Fruit fly (Drosophila melanogaster): ENCODE data around the gene TotF.

The TotF gene

dm6 chr2L:19884444-19884843, 27.7 kb downstream of the TotF start (continued):
- TF ChIP-seq CG13624 (GFP tag; optimal IDR thresholded peaks at IDR 0.05) (no peak), maf-S (GFP tag; optimal IDR thresholded peaks at IDR 0.05) (no peak), bab2 (GFP tag; optimal IDR thresholded peaks at IDR 0.05) (peak; percentile 10), CG2199 (GFP tag; IDR thresholded peaks at IDR 0.05) (no peak), CG12155 (GFP tag; optimal IDR thresholded peaks at IDR 0.05) (no peak), chif (GFP tag; optimal IDR thresholded peaks at IDR 0.05) (peak; percentile 14 to 22), CG8765 (GFP tag; IDR thresholded peaks at IDR 0.05) (no peak), Neu2 (GFP tag; optimal IDR thresholded peaks at IDR 0.05; ENCODE audit: borderline replicate concordance) (no peak), ATbp (GFP tag; optimal IDR thresholded peaks at IDR 0.05) (peak; percentile 45), disco-r (GFP tag; optimal IDR thresholded peaks at IDR 0.05) (no peak), CG12769 (tag; optimal IDR thresholded peaks at IDR 0.05) (no peak), bigmax (GFP tag; optimal IDR thresholded peaks at IDR 0.05) (no peak), slp2 (GFP tag; optimal IDR thresholded peaks at IDR 0.05) (no peak), CG10321 (GFP tag; IDR thresholded peaks at IDR 0.05) (no peak), dmrt99B (tag; optimal IDR thresholded peaks at IDR 0.05) (peak; percentile 62), E2f1 (GFP tag; IDR thresholded peaks at IDR 0.05) (peak; percentile 29; the same call in 1 of the 2 replicates), kni (GFP tag; optimal IDR thresholded peaks at IDR 0.05) (no peak), Max (GFP tag; optimal IDR thresholded peaks at IDR 0.05) (no peak), tll (GFP tag; optimal IDR thresholded peaks at IDR 0.05) (no peak), CG10654 (GFP tag; optimal IDR thresholded peaks at IDR 0.05) (no peak), CG12219 (GFP tag; optimal IDR thresholded peaks at IDR 0.05) (peak; percentile 2), CG8388 (GFP tag; optimal IDR thresholded peaks at IDR 0.05) (peak; percentile 56), CG18476 (GFP tag; optimal IDR thresholded peaks at IDR 0.05) (peak; percentile 8), CG17912 (GFP tag; optimal IDR thresholded peaks at IDR 0.05) (no peak), Sry-β (GFP tag; optimal IDR thresholded peaks at IDR 0.05) (no peak), CG13424 (tag; optimal IDR thresholded peaks at IDR 0.05) (peak; percentile 46), cg (GFP tag; optimal IDR thresholded peaks at IDR 0.05) (no peak), CG2875 (GFP tag; optimal IDR thresholded peaks at IDR 0.05) (peak; percentile 42), Ets65A (GFP tag) (no peak), lmd (GFP tag; IDR thresholded peaks at IDR 0.05) (peak; percentile 19; the same call in 1 of the 2 replicates), Drgx (GFP tag; IDR thresholded peaks at IDR 0.05) (peak; percentile 65), gt (GFP tag; IDR thresholded peaks at IDR 0.05) (no peak), CG13775 (GFP tag; optimal IDR thresholded peaks at IDR 0.05) (no peak), nerfin-2 (GFP tag; IDR thresholded peaks at IDR 0.05; ENCODE audit: partially characterized antibody) (no peak), CG1602 (GFP tag; optimal IDR thresholded peaks at IDR 0.05) (peak; percentile 4), cas (GFP tag; IDR thresholded peaks at IDR 0.05) (no peak), CG17385 (GFP tag; optimal IDR thresholded peaks at IDR 0.05) (peak; percentile 27), CG4328 (GFP tag; optimal IDR thresholded peaks at IDR 0.05) (no peak), CG33557 (GFP tag; optimal IDR thresholded peaks at IDR 0.05) (peak; percentile 29), CG12236 (GFP tag; optimal IDR thresholded peaks at IDR 0.05) (no peak), CG15696 (tag; optimal IDR thresholded peaks at IDR 0.05) (no peak), danr (GFP tag; IDR thresholded peaks at IDR 0.05) (0 out of 2 replicates have a peak, but pooled peaks have one; percentile 18), Atf-2 (GFP tag; optimal IDR thresholded peaks at IDR 0.05) (no peak), CG15601 (tag; optimal IDR thresholded peaks at IDR 0.05) (peak; percentile 53), fd102C (GFP tag; optimal IDR thresholded peaks at IDR 0.05) (no peak), CG13287 (GFP tag; IDR thresholded peaks at IDR 0.05; ENCODE audit: partially characterized antibody) (no peak), knrl (GFP tag; IDR thresholded peaks at IDR 0.05; ENCODE audit: partially characterized antibody) (no peak), Gug (GFP tag; IDR thresholded peaks at IDR 0.05) (no peak), CG16815 (GFP tag; optimal IDR thresholded peaks at IDR 0.05) (no peak), B-H2 (GFP tag; optimal IDR thresholded peaks at IDR 0.05) (no peak), CG4854 (GFP tag; optimal IDR thresholded peaks at IDR 0.05) (no peak)

All from whole organism, embryonic.